Fruit fly (Drosophila melanogaster) whole organism, prepupa: ENCODE measurements around the gene CG34426.

Experiments used
- CG10631 ChIP-seq: fragments of 200-800 bp; sonication (Bioruptor generic); optimal IDR thresholded peaks from 2 replicates; lab custom pipeline; 2016; ENCODE audit warnings: missing biosample characterization, missing genetic modification characterization
- CG11762 ChIP-seq: fragments of 200-800 bp; sonication (Bioruptor generic); optimal IDR thresholded peaks from 3 replicates; lab custom pipeline; 2016; ENCODE audit warnings: missing biosample characterization, missing genetic modification characterization; ENCODE audit not compliant: insufficient read depth
- CG1621 ChIP-seq: fragments of 200-800 bp; sonication (Bioruptor generic); optimal IDR thresholded peaks from 3 replicates; lab custom pipeline; 2018; ENCODE audit warnings: missing biosample characterization, mild to moderate bottlenecking, missing genetic modification characterization
- CG3032 ChIP-seq: fragments of 200-800 bp; optimal IDR thresholded peaks from 2 replicates; lab custom pipeline; 2019; ENCODE audit warnings: missing biosample characterization, mild to moderate bottlenecking, missing genetic modification characterization, moderate library complexity
- CG32006 ChIP-seq: fragments of 200-800 bp; sonication (Bioruptor generic); optimal IDR thresholded peaks from 3 replicates; lab custom pipeline; 2017; ENCODE audit warnings: missing biosample characterization, mild to moderate bottlenecking, missing genetic modification characterization
- CG34406 ChIP-seq: fragments of 200-800 bp; sonication (Bioruptor generic); optimal IDR thresholded peaks from 3 replicates; lab custom pipeline; 2016; ENCODE audit warnings: missing biosample characterization, missing genetic modification characterization
- CG3919 ChIP-seq: fragments of 200-800 bp; sonication (Bioruptor generic); optimal IDR thresholded peaks from 3 replicates; lab custom pipeline; 2016; ENCODE audit warnings: missing biosample characterization, missing genetic modification characterization
- CG6792 ChIP-seq: fragments of 200-800 bp; sonication (Bioruptor generic); optimal IDR thresholded peaks from 3 replicates; lab custom pipeline; 2016; ENCODE audit warnings: missing biosample characterization, missing genetic modification characterization
- CG6808 ChIP-seq: fragments of 200-800 bp; sonication (Bioruptor generic); optimal IDR thresholded peaks from 3 replicates; lab custom pipeline; 2017; ENCODE audit warnings: missing biosample characterization, missing genetic modification characterization, mild to moderate bottlenecking, moderate library complexity, missing genetic modification reagents
- CG8319 ChIP-seq: fragments of 200-800 bp; sonication (Bioruptor generic); optimal IDR thresholded peaks from 3 replicates; lab custom pipeline; 2016; ENCODE audit warnings: missing biosample characterization, missing genetic modification characterization
- Eip78C ChIP-seq: fragments of 200-800 bp; sonication (Bioruptor generic); peaks from one replicate; lab custom pipeline; 2016; ENCODE audit warnings: missing biosample characterization, missing genetic modification characterization
- Hr38 ChIP-seq: sonication (Bioruptor generic); optimal IDR thresholded peaks from 2 replicates; lab custom pipeline; 2016; ENCODE audit warnings: missing biosample characterization, missing genetic modification characterization
- Hr39 ChIP-seq: fragments of 200-800 bp; sonication (Bioruptor generic); optimal IDR thresholded peaks from 2 replicates; lab custom pipeline; 2016; ENCODE audit warnings: missing biosample characterization, missing genetic modification characterization
- Hr4 ChIP-seq: fragments of 200-800 bp; sonication (Bioruptor generic); optimal IDR thresholded peaks from 3 replicates; lab custom pipeline; 2016; ENCODE audit warnings: missing biosample characterization, missing genetic modification characterization
- Met ChIP-seq: fragments of 200-800 bp; sonication (Bioruptor generic); optimal IDR thresholded peaks from 3 replicates; lab custom pipeline; 2016; ENCODE audit warnings: missing biosample characterization, missing genetic modification characterization
- OdsH ChIP-seq: fragments of 200-800 bp; sonication (Bioruptor generic); optimal IDR thresholded peaks from 3 replicates; lab custom pipeline; 2016; ENCODE audit warnings: missing biosample characterization, missing genetic modification characterization
- Smox ChIP-seq: fragments of 200-800 bp; sonication (Bioruptor generic); optimal IDR thresholded peaks from 3 replicates; lab custom pipeline; 2016; ENCODE audit warnings: missing biosample characterization, missing genetic modification characterization
- Sox102F ChIP-seq: fragments of 200-800 bp; sonication (Bioruptor generic); optimal IDR thresholded peaks from 2 replicates; lab custom pipeline; 2016; ENCODE audit warnings: missing biosample characterization, mild to moderate bottlenecking, missing genetic modification characterization
- Sox14 ChIP-seq: fragments of 200-800 bp; sonication (Bioruptor generic); optimal IDR thresholded peaks from 3 replicates; lab custom pipeline; 2016; ENCODE audit warnings: missing biosample characterization, missing genetic modification characterization
- Sox15 ChIP-seq: fragments of 200-800 bp; sonication (Bioruptor generic); optimal IDR thresholded peaks from 3 replicates; lab custom pipeline; 2016; ENCODE audit warnings: missing biosample characterization, missing genetic modification characterization
- achi ChIP-seq: fragments of 200-800 bp; sonication (Bioruptor generic); optimal IDR thresholded peaks from 3 replicates; lab custom pipeline; 2016; ENCODE audit warnings: missing biosample characterization, missing genetic modification characterization
- acj6 ChIP-seq: fragments of 200-800 bp; sonication (Bioruptor generic); optimal IDR thresholded peaks from 3 replicates; lab custom pipeline; 2016; ENCODE audit warnings: missing biosample characterization, missing genetic modification characterization
- dac ChIP-seq: fragments of 200-800 bp; sonication (Bioruptor generic); optimal IDR thresholded peaks from 2 replicates; lab custom pipeline; 2017; ENCODE audit warnings: missing biosample characterization, mild to moderate bottlenecking, missing genetic modification characterization
- dsx ChIP-seq: fragments of 200-800 bp; optimal IDR thresholded peaks from 3 replicates; lab custom pipeline; 2019; ENCODE audit warnings: missing biosample characterization, mild to moderate bottlenecking, missing genetic modification characterization, moderate library complexity; ENCODE audit not compliant: poor library complexity, severe bottlenecking
- eg ChIP-seq: fragments of 200-800 bp; sonication (Bioruptor generic); IDR thresholded peaks from 3 replicates; pipeline ENCODE4 v1.3.6; 2022; ENCODE audit warnings: missing biosample characterization, missing genetic modification characterization
- fd85E ChIP-seq: fragments of 200-800 bp; sonication (Bioruptor generic); optimal IDR thresholded peaks from 3 replicates; lab custom pipeline; 2016; ENCODE audit warnings: missing biosample characterization, missing genetic modification characterization
- fkh ChIP-seq: fragments of 200-800 bp; sonication (Bioruptor generic); optimal IDR thresholded peaks from 3 replicates; lab custom pipeline; 2017; ENCODE audit warnings: missing biosample characterization, mild to moderate bottlenecking, missing genetic modification characterization, moderate library complexity
- lz ChIP-seq: fragments of 200-800 bp; sonication (Bioruptor generic); optimal IDR thresholded peaks from 3 replicates; lab custom pipeline; 2016; ENCODE audit warnings: missing biosample characterization, missing genetic modification characterization
- net ChIP-seq: fragments of 200-800 bp; sonication (Bioruptor generic); optimal IDR thresholded peaks from 3 replicates; lab custom pipeline; 2016; ENCODE audit warnings: missing biosample characterization, missing genetic modification characterization
- spab ChIP-seq: fragments of 200-800 bp; sonication (Bioruptor generic); optimal IDR thresholded peaks from 2 replicates; lab custom pipeline; 2017; ENCODE audit warnings: missing biosample characterization, mild to moderate bottlenecking, missing genetic modification characterization, missing genetic modification reagents
- svp ChIP-seq: fragments of 200-800 bp; sonication (Bioruptor generic); peaks from one replicate; lab custom pipeline; 2016; ENCODE audit warnings: missing biosample characterization, missing genetic modification characterization
- topi ChIP-seq: fragments of 200-800 bp; sonication (Bioruptor generic); optimal IDR thresholded peaks from 3 replicates; lab custom pipeline; 2016; ENCODE audit warnings: missing biosample characterization, missing genetic modification characterization
- vri ChIP-seq: fragments of 200-800 bp; sonication (Bioruptor generic); optimal IDR thresholded peaks from 3 replicates; lab custom pipeline; 2016; ENCODE audit warnings: missing biosample characterization, mild to moderate bottlenecking, missing genetic modification characterization

The CG34426 gene

dm6 chr3L:8787701-8788100, 14.6 kb upstream of the CG34426 start:
- TF ChIP-seq svp (GFP tag; lab: Kevin White, UChicago), result peak; percentile 53
- no peak for TF ChIP-seq CG34406 (GFP tag; lab: Kevin White, UChicago)

- TF ChIP-seq net (GFP tag; lab: Kevin White, UChicago) (no peak), vri (GFP tag; lab: Kevin White, UChicago) (peak; percentile 51)
These were observed 13.8 kb upstream of the CG34426 start, which contains the start of gene Acbp5 for dm6 chr3L:8788445-8788844. TSS of gene Acbp5 (minus strand) at chr3L:8788545.

dm6 chr3L:8798129-8798528, 4.1 kb upstream of the CG34426 start:
- TF ChIP-seq achi (no peak), lz (GFP tag; lab: Kevin White, UChicago) (no peak), topi (no peak), CG11762 (GFP tag; lab: Kevin White, UChicago) (no peak), fd85E (GFP tag; lab: Kevin White, UChicago) (no peak), OdsH (GFP tag; lab: Kevin White, UChicago) (no peak), Smox (GFP tag; lab: Kevin White, UChicago) (no peak), Hr39 (GFP tag; lab: Kevin White, UChicago) (no peak), CG3919 (GFP tag; lab: Kevin White, UChicago) (no peak), net (GFP tag; lab: Kevin White, UChicago) (no peak), Met (no peak), CG3032 (no peak), CG10631 (GFP tag; lab: Kevin White, UChicago) (no peak), spab (GFP tag; lab: Kevin White, UChicago) (no peak)

- TF ChIP-seq topi (no peak), vri (GFP tag; lab: Kevin White, UChicago) (no peak), fkh (GFP tag; lab: Kevin White, UChicago) (no peak), CG6808 (GFP tag; lab: Kevin White, UChicago) (no peak), Sox15 (GFP tag; lab: Kevin White, UChicago) (no peak)
These were observed 3.7 kb upstream of the CG34426 start for dm6 chr3L:8798539-8798938.

- no peak for TF ChIP-seq CG6792 (GFP tag; lab: Kevin White, UChicago)
- no peak for TF ChIP-seq svp (GFP tag; lab: Kevin White, UChicago)
- TF ChIP-seq Sox14 (GFP tag; lab: Kevin White, UChicago), result no peak
- no peak for TF ChIP-seq dsx (GFP tag; lab: Kevin White, UChicago)
- TF ChIP-seq CG11762 (GFP tag; lab: Kevin White, UChicago), result no peak
- no peak for TF ChIP-seq CG32006 (GFP tag; lab: Kevin White, UChicago)
- TF ChIP-seq Hr4, result no peak
- no peak for TF ChIP-seq Sox102F (GFP tag; lab: Kevin White, UChicago)
- TF ChIP-seq CG1621, result no peak
- TF ChIP-seq CG8319 (GFP tag; lab: Kevin White, UChicago), result no peak
- no peak for TF ChIP-seq acj6 (GFP tag; lab: Kevin White, UChicago)
- TF ChIP-seq CG34406 (GFP tag; lab: Kevin White, UChicago), result no peak
- TF ChIP-seq Eip78C (GFP tag; lab: Kevin White, UChicago), result no peak
- TF ChIP-seq lz (GFP tag; lab: Kevin White, UChicago), result no peak
- no peak for TF ChIP-seq Hr38 (GFP tag; lab: Kevin White, UChicago)
- TF ChIP-seq Hr39 (GFP tag; lab: Kevin White, UChicago), result no peak
- no peak for TF ChIP-seq fkh (GFP tag; lab: Kevin White, UChicago)
- no peak for TF ChIP-seq dac (GFP tag; lab: Kevin White, UChicago)
- TF ChIP-seq eg, result no peak
- no peak for TF ChIP-seq CG10631 (GFP tag; lab: Kevin White, UChicago)
These were observed 1.8 kb upstream of the CG34426 start, which contains the start of gene CG13310 for dm6 chr3L:8800432-8800831. TSS of gene CG13310 (minus strand) at chr3L:8800532.
